Fruit fly (Drosophila melanogaster) whole organism, prepupa: Measurements from ENCODE around the gene ru.
A peak's percentile ranks its signal among the peaks of the same experiment; 100 is the strongest.

Source experiments
- CG10669 ChIP-seq: fragments of 200-800 bp; sonication (Bioruptor generic); optimal IDR thresholded peaks from 3 replicates; lab custom pipeline; 2018; ENCODE audit warnings: missing biosample characterization, mild to moderate bottlenecking, missing genetic modification characterization, moderate library complexity
- CG11294 ChIP-seq: fragments of 200-800 bp; sonication (Bioruptor generic); IDR thresholded peaks from 2 replicates; pipeline ENCODE4 v1.3.6; 2022; ENCODE audit warnings: missing biosample characterization, missing genetic modification characterization
- CG11762 ChIP-seq: fragments of 200-800 bp; sonication (Bioruptor generic); optimal IDR thresholded peaks from 3 replicates; lab custom pipeline; 2016; ENCODE audit warnings: missing biosample characterization, missing genetic modification characterization; ENCODE audit not compliant: insufficient read depth
- CG11902 ChIP-seq: fragments of 200-800 bp; sonication (Bioruptor generic); optimal IDR thresholded peaks from 3 replicates; lab custom pipeline; 2016; ENCODE audit warnings: missing biosample characterization, missing genetic modification characterization
- CG15336 ChIP-seq: fragments of 200-800 bp; sonication (Bioruptor generic); IDR thresholded peaks from 2 replicates; pipeline ENCODE4 v1.3.6; 2022; ENCODE audit warnings: missing biosample characterization, missing genetic modification characterization
- CG1621 ChIP-seq: fragments of 200-800 bp; sonication (Bioruptor generic); optimal IDR thresholded peaks from 3 replicates; lab custom pipeline; 2018; ENCODE audit warnings: missing biosample characterization, mild to moderate bottlenecking, missing genetic modification characterization
- CG16779 ChIP-seq: fragments of 200-800 bp; sonication (Bioruptor generic); optimal IDR thresholded peaks from 3 replicates; lab custom pipeline; 2017; ENCODE audit warnings: missing biosample characterization, mild to moderate bottlenecking, missing genetic modification characterization
- CG3032 ChIP-seq: fragments of 200-800 bp; optimal IDR thresholded peaks from 2 replicates; lab custom pipeline; 2019; ENCODE audit warnings: missing biosample characterization, mild to moderate bottlenecking, missing genetic modification characterization, moderate library complexity
- CG31627 ChIP-seq: fragments of 200-800 bp; sonication (Bioruptor generic); optimal IDR thresholded peaks from 3 replicates; lab custom pipeline; 2016; ENCODE audit warnings: missing biosample characterization, missing genetic modification characterization
- CG32006 ChIP-seq: fragments of 200-800 bp; sonication (Bioruptor generic); optimal IDR thresholded peaks from 3 replicates; lab custom pipeline; 2017; ENCODE audit warnings: missing biosample characterization, mild to moderate bottlenecking, missing genetic modification characterization
- CG34406 ChIP-seq: fragments of 200-800 bp; sonication (Bioruptor generic); optimal IDR thresholded peaks from 3 replicates; lab custom pipeline; 2016; ENCODE audit warnings: missing biosample characterization, missing genetic modification characterization
- CG3919 ChIP-seq: fragments of 200-800 bp; sonication (Bioruptor generic); optimal IDR thresholded peaks from 3 replicates; lab custom pipeline; 2016; ENCODE audit warnings: missing biosample characterization, missing genetic modification characterization
- CG4318 ChIP-seq: fragments of 200-800 bp; sonication (Bioruptor generic); optimal IDR thresholded peaks from 3 replicates; lab custom pipeline; 2017; ENCODE audit warnings: missing biosample characterization, mild to moderate bottlenecking, missing genetic modification characterization
- CG6792 ChIP-seq: fragments of 200-800 bp; sonication (Bioruptor generic); optimal IDR thresholded peaks from 3 replicates; lab custom pipeline; 2016; ENCODE audit warnings: missing biosample characterization, missing genetic modification characterization
- CG6808 ChIP-seq: fragments of 200-800 bp; sonication (Bioruptor generic); optimal IDR thresholded peaks from 3 replicates; lab custom pipeline; 2017; ENCODE audit warnings: missing biosample characterization, missing genetic modification characterization, mild to moderate bottlenecking, moderate library complexity, missing genetic modification reagents
- CG6854 ChIP-seq: fragments of 200-800 bp; sonication (Bioruptor generic); optimal IDR thresholded peaks from 2 replicates; lab custom pipeline; 2017; ENCODE audit warnings: missing biosample characterization, mild to moderate bottlenecking, missing genetic modification characterization
- CG7368 ChIP-seq: fragments of 200-800 bp; sonication (Bioruptor generic); optimal IDR thresholded peaks from 3 replicates; lab custom pipeline; 2016; ENCODE audit warnings: missing biosample characterization, missing genetic modification characterization
- CG8119 ChIP-seq: fragments of 200-800 bp; sonication (Bioruptor generic); IDR thresholded peaks from 3 replicates; pipeline ENCODE4 v1.3.6; 2022; ENCODE audit warnings: missing biosample characterization, missing genetic modification characterization
- CG8319 ChIP-seq: fragments of 200-800 bp; sonication (Bioruptor generic); optimal IDR thresholded peaks from 3 replicates; lab custom pipeline; 2016; ENCODE audit warnings: missing biosample characterization, missing genetic modification characterization
- CG8632 ChIP-seq: fragments of 200-800 bp; sonication (Bioruptor generic); optimal IDR thresholded peaks from 3 replicates; lab custom pipeline; 2016; ENCODE audit warnings: missing biosample characterization, missing genetic modification characterization
- CG9139 ChIP-seq: fragments of 200-800 bp; sonication (Bioruptor generic); optimal IDR thresholded peaks from 3 replicates; lab custom pipeline; 2017; ENCODE audit warnings: missing biosample characterization, mild to moderate bottlenecking, missing genetic modification characterization
- Eip93F ChIP-seq: fragments of 200-800 bp; sonication (Bioruptor generic); optimal IDR thresholded peaks from 2 replicates; lab custom pipeline; 2016; ENCODE audit warnings: missing biosample characterization, mild to moderate bottlenecking, missing genetic modification characterization
- Ets21C ChIP-seq: fragments of 200-800 bp; sonication (Bioruptor generic); optimal IDR thresholded peaks from 3 replicates; lab custom pipeline; 2016; ENCODE audit warnings: missing biosample characterization, missing genetic modification characterization
- Ets96B ChIP-seq: fragments of 200-800 bp; optimal IDR thresholded peaks from 2 replicates; lab custom pipeline; 2019; ENCODE audit warnings: missing biosample characterization, mild to moderate bottlenecking, missing genetic modification characterization, moderate library complexity
- Gug ChIP-seq: fragments of 200-800 bp; sonication (Bioruptor generic); IDR thresholded peaks from 2 replicates; pipeline ENCODE4 v1.3.6; 2022; ENCODE audit warnings: missing biosample characterization, missing genetic modification characterization
- Hr38 ChIP-seq: sonication (Bioruptor generic); optimal IDR thresholded peaks from 2 replicates; lab custom pipeline; 2016; ENCODE audit warnings: missing biosample characterization, missing genetic modification characterization
- Hr4 ChIP-seq: fragments of 200-800 bp; sonication (Bioruptor generic); optimal IDR thresholded peaks from 3 replicates; lab custom pipeline; 2016; ENCODE audit warnings: missing biosample characterization, missing genetic modification characterization
- Lpt ChIP-seq: fragments of 200-800 bp; sonication (Bioruptor generic); optimal IDR thresholded peaks from 3 replicates; lab custom pipeline; 2016; ENCODE audit warnings: missing biosample characterization, missing genetic modification characterization
- Met ChIP-seq: fragments of 200-800 bp; sonication (Bioruptor generic); optimal IDR thresholded peaks from 3 replicates; lab custom pipeline; 2016; ENCODE audit warnings: missing biosample characterization, missing genetic modification characterization
- OdsH ChIP-seq: fragments of 200-800 bp; sonication (Bioruptor generic); optimal IDR thresholded peaks from 3 replicates; lab custom pipeline; 2016; ENCODE audit warnings: missing biosample characterization, missing genetic modification characterization
- Sox14 ChIP-seq: fragments of 200-800 bp; sonication (Bioruptor generic); optimal IDR thresholded peaks from 3 replicates; lab custom pipeline; 2016; ENCODE audit warnings: missing biosample characterization, missing genetic modification characterization
- Sox15 ChIP-seq: fragments of 200-800 bp; sonication (Bioruptor generic); optimal IDR thresholded peaks from 3 replicates; lab custom pipeline; 2016; ENCODE audit warnings: missing biosample characterization, missing genetic modification characterization
- achi ChIP-seq: fragments of 200-800 bp; sonication (Bioruptor generic); optimal IDR thresholded peaks from 3 replicates; lab custom pipeline; 2016; ENCODE audit warnings: missing biosample characterization, missing genetic modification characterization
- dac ChIP-seq: fragments of 200-800 bp; sonication (Bioruptor generic); optimal IDR thresholded peaks from 2 replicates; lab custom pipeline; 2017; ENCODE audit warnings: missing biosample characterization, mild to moderate bottlenecking, missing genetic modification characterization
- dsx ChIP-seq: fragments of 200-800 bp; optimal IDR thresholded peaks from 3 replicates; lab custom pipeline; 2019; ENCODE audit warnings: missing biosample characterization, mild to moderate bottlenecking, missing genetic modification characterization, moderate library complexity; ENCODE audit not compliant: poor library complexity, severe bottlenecking
- eg ChIP-seq: fragments of 200-800 bp; sonication (Bioruptor generic); IDR thresholded peaks from 3 replicates; pipeline ENCODE4 v1.3.6; 2022; ENCODE audit warnings: missing biosample characterization, missing genetic modification characterization
- esn ChIP-seq: fragments of 200-800 bp; sonication (Bioruptor generic); optimal IDR thresholded peaks from 2 replicates; lab custom pipeline; 2016; ENCODE audit warnings: missing biosample characterization, mild to moderate bottlenecking, missing genetic modification characterization, moderate library complexity
- fd59A ChIP-seq: fragments of 200-800 bp; sonication (Bioruptor generic); optimal IDR thresholded peaks from 2 replicates; lab custom pipeline; 2017; ENCODE audit warnings: missing biosample characterization, mild to moderate bottlenecking, missing genetic modification characterization, missing genetic modification reagents
- fd85E ChIP-seq: fragments of 200-800 bp; sonication (Bioruptor generic); optimal IDR thresholded peaks from 3 replicates; lab custom pipeline; 2016; ENCODE audit warnings: missing biosample characterization, missing genetic modification characterization
- lz ChIP-seq: fragments of 200-800 bp; sonication (Bioruptor generic); optimal IDR thresholded peaks from 3 replicates; lab custom pipeline; 2016; ENCODE audit warnings: missing biosample characterization, missing genetic modification characterization
- net ChIP-seq: fragments of 200-800 bp; sonication (Bioruptor generic); optimal IDR thresholded peaks from 3 replicates; lab custom pipeline; 2016; ENCODE audit warnings: missing biosample characterization, missing genetic modification characterization
- pdm3 ChIP-seq: fragments of 200-800 bp; sonication (Bioruptor generic); optimal IDR thresholded peaks from 3 replicates; lab custom pipeline; 2016; ENCODE audit warnings: missing biosample characterization, missing genetic modification characterization
- salr ChIP-seq, 2 experiments: fragments of 200-800 bp; sonication (Bioruptor generic); optimal IDR thresholded peaks; 3 replicates each; lab custom pipeline; 2016 to 2018; ENCODE audit warnings: missing biosample characterization in 2 of 2, missing genetic modification characterization in 2 of 2, mild to moderate bottlenecking in 1 of 2
- spab ChIP-seq: fragments of 200-800 bp; sonication (Bioruptor generic); optimal IDR thresholded peaks from 2 replicates; lab custom pipeline; 2017; ENCODE audit warnings: missing biosample characterization, mild to moderate bottlenecking, missing genetic modification characterization, missing genetic modification reagents
- svp ChIP-seq: fragments of 200-800 bp; sonication (Bioruptor generic); peaks from one replicate; lab custom pipeline; 2016; ENCODE audit warnings: missing biosample characterization, missing genetic modification characterization
- vri ChIP-seq: fragments of 200-800 bp; sonication (Bioruptor generic); optimal IDR thresholded peaks from 3 replicates; lab custom pipeline; 2016; ENCODE audit warnings: missing biosample characterization, mild to moderate bottlenecking, missing genetic modification characterization

The ru gene

DNA sequence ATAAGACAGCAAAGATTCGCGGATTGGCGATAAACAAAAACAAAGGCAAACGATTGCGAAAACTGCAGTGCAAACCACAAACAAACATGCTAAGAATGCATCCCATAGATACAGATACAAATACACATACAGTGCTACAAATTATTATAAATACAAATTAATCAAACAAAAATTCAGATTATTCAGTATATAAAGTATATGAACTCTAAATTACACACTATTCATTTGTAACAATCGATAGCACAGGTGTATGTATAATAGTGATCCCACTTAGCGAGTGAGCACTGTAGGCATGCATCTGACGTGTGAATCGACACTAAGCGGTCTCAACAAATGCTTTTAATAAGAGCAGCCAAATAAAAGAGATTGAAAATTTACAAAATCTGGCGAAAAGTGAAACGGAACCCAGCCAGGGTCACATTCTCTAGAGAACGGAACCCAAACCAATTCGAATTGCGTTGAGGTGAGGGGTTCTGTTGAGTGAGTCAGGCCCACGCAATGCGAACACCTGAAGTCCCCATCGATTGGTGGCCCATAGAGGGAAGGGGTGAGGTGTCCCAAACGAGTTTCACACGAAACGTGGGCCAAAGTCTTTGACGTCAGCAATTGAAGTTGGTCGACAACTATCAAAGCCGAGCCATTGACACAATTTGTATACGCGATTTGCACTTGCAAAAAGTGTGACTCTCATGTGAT is 4.2 kb downstream of the ru start (continued):
- peak; percentile 68 for TF ChIP-seq CG8632 (GFP tag; lab: Kevin White, UChicago)
- TF ChIP-seq eg (GFP tag; lab: Robert Waterston, UW) = peak; percentile 75
- no peak for TF ChIP-seq spab (GFP tag; lab: Kevin White, UChicago)
- TF ChIP-seq fd85E (GFP tag; lab: Kevin White, UChicago) = no peak
- TF ChIP-seq CG15336 (GFP tag; lab: Robert Waterston, UW) = peak; percentile 80
- TF ChIP-seq Gug (GFP tag; lab: Robert Waterston, UW) = peak; percentile 61; the same call in 1 of the 2 replicates
- no peak for TF ChIP-seq Hr38 (GFP tag; lab: Kevin White, UChicago)
- TF ChIP-seq CG4318 (GFP tag; lab: Kevin White, UChicago) = peak; percentile 42
- peak; percentile 52 for TF ChIP-seq dac (GFP tag; lab: Kevin White, UChicago)
- no peak for TF ChIP-seq vri
- TF ChIP-seq Lpt = peak; percentile 29
- no peak for TF ChIP-seq CG6808
- peak; percentile 10 for TF ChIP-seq Ets96B (tag; lab: Kevin White, UChicago)
- peak; percentile 28 for TF ChIP-seq CG3032 (tag; lab: Kevin White, UChicago)
- peak; percentile 39 for TF ChIP-seq Sox15 (GFP tag; lab: Kevin White, UChicago)

DNA sequence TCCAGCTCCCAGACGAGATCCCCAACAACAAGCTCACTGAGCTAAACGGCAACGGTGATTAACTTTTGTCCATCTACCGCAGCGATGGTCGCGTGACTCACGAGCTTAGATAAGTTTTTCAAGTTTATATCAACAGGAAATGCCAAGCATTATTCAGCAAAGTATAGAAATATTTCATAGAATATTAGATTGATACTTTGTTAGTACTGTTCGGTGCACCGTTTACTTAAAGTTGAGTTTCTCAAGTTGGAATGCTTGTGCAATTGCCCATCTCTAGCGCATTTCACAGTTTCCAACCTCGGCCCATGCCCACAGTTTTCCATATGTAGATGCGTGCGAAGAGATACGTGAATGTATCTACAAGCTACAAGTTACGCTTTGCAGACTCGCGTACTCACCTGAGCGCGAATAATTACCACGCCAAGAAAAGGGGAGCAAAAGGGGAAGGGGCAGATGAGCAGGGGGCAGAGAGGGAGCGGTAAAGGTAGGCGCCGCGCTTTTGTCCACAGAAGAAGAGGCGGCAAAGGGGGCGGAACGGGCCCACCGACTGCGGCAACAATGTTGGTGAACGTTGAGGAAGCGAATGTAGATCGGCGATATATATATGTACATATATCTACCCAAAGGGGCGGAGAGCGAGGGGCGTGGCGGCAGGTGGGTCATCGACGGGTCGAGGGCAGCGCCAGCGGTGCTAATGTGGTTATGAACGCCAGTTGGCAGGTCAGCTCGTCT is 5.8 kb downstream of the ru start:
- TF ChIP-seq net (peak; percentile 63), CG4318 (GFP tag; lab: Kevin White, UChicago) (peak; percentile 80), dsx (GFP tag; lab: Kevin White, UChicago) (peak; percentile 91), CG11294 (GFP tag; lab: Robert Waterston, UW) (0 out of 2 replicates have a peak, but pooled peaks have one; percentile 46), esn (GFP tag; lab: Kevin White, UChicago) (peak; percentile 15), Eip93F (GFP tag; lab: Kevin White, UChicago) (no peak), CG10669 (GFP tag; lab: Kevin White, UChicago) (peak; percentile 65), pdm3 (peak; percentile 71), CG6854 (GFP tag; lab: Kevin White, UChicago) (no peak), CG9139 (GFP tag; lab: Kevin White, UChicago) (peak; percentile 5), CG31627 (GFP tag; lab: Kevin White, UChicago) (no peak), CG34406 (GFP tag; lab: Kevin White, UChicago) (peak; percentile 35), CG8319 (GFP tag; lab: Kevin White, UChicago) (no peak), salr (GFP tag; optimal IDR thresholded peaks at IDR 0.05; lab: Kevin White, UChicago) (peak in 1 of 2 experiments; percentile 59), fd59A (GFP tag; lab: Kevin White, UChicago) (peak; percentile 48), Hr38 (GFP tag; lab: Kevin White, UChicago) (no peak), Hr4 (peak; percentile 90), achi (GFP tag; lab: Kevin White, UChicago) (peak; percentile 71), Lpt (peak; percentile 76), CG11762 (GFP tag; lab: Kevin White, UChicago) (no peak), fd85E (GFP tag; lab: Kevin White, UChicago) (no peak), CG32006 (GFP tag; lab: Kevin White, UChicago) (peak; percentile 89), dac (GFP tag; lab: Kevin White, UChicago) (peak; percentile 70), OdsH (GFP tag; lab: Kevin White, UChicago) (peak; percentile 70), Met (GFP tag; lab: Kevin White, UChicago) (peak; percentile 14), CG1621 (tag; lab: Kevin White, UChicago) (peak; percentile 38), CG11902 (GFP tag; lab: Kevin White, UChicago) (no peak), Ets21C (GFP tag; lab: Kevin White, UChicago) (no peak), Sox15 (GFP tag; lab: Kevin White, UChicago) (no peak), CG16779 (tag; lab: Kevin White, UChicago) (no peak), Sox14 (GFP tag; lab: Kevin White, UChicago) (peak; percentile 68), svp (GFP tag; lab: Kevin White, UChicago) (no peak), CG6792 (peak; percentile 27), CG7368 (GFP tag; lab: Kevin White, UChicago) (peak; percentile 43), CG8119 (GFP tag; lab: Robert Waterston, UW) (peak; percentile 85), lz (GFP tag; lab: Kevin White, UChicago) (peak; percentile 26), CG8632 (GFP tag; lab: Kevin White, UChicago) (no peak), vri (no peak), CG3919 (GFP tag; lab: Kevin White, UChicago) (peak; percentile 66), CG15336 (GFP tag; lab: Robert Waterston, UW) (peak; percentile 85)
